Fruit fly (Drosophila melanogaster): ENCODE results near the gene Or7a.

DNA sequence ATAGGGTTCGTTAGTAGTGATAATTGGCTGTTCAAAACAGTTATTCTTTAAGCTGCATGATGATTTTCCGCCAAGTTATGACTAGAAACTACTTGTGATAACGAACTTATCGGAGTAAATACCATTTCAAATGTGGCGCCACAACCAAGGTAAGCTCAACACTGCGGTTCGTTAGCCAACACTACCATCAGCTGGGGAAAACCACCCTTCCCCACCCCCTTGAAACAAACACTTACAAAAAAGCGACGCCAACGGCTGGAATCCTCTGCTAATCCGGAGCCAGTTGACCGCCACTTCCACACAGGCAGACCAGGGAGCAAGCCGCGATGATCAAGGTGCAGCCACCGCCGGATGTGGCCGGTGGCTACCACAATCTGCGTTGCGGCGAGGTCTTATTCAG lies 12.8 kb downstream of the Or7a start, which contains the start of gene CG18262:
- TF ChIP-seq CG8478 (optimal IDR thresholded peaks at IDR 0.05) = no peak
- no peak for TF ChIP-seq CTCF (optimal IDR thresholded peaks at IDR 0.05)
